Worm (Caenorhabditis elegans): Measurements from ENCODE around the gene ztf-17.

ztf-17 gene

DNA sequence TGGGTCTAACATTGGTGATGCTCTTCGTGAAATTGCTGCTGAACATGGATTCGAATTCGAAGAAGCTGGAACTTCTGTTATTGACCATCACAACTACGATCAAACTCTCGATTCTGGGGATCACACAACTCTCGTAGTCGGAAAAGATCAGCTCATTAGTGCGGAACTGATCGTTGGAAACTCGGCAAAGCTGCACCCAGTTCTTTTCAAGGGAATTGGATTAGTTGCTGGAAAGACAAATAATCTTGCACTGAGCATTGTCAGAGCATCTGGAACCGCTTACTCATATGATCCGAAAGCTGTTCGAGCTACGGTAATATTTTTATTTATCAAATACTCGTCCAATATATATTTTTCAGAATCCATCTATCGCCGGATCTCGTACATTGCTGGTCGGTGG is 5.1 kb downstream of the ztf-17 start:
- no peak for TF ChIP-seq pqm-1 (tag; optimal IDR thresholded peaks at IDR 0.05)
- no peak for TF ChIP-seq egl-27 (tag; optimal IDR thresholded peaks at IDR 0.05)
- no peak for TF ChIP-seq lin-39 (tag; optimal IDR thresholded peaks at IDR 0.05)
- no peak for TF ChIP-seq ztf-4 (tag; optimal IDR thresholded peaks at IDR 0.05)
- TF ChIP-seq ceh-82 (tag; optimal IDR thresholded peaks at IDR 0.05): no peak
- no peak for TF ChIP-seq pha-4 (tag; optimal IDR thresholded peaks at IDR 0.05)
- no peak for TF ChIP-seq unc-39 (tag; optimal IDR thresholded peaks at IDR 0.05)
- no peak for TF ChIP-seq nhr-237 (tag; optimal IDR thresholded peaks at IDR 0.05)
- TF ChIP-seq mml-1 (tag; optimal IDR thresholded peaks at IDR 0.05): no peak
- no peak for TF ChIP-seq fos-1 (tag; optimal IDR thresholded peaks at IDR 0.05)
- no peak for TF ChIP-seq ceh-16 (tag; optimal IDR thresholded peaks at IDR 0.05)
- TF ChIP-seq unc-62 (GFP tag; optimal IDR thresholded peaks at IDR 0.05): no peak
- no peak for TF ChIP-seq mdl-1 (tag; optimal IDR thresholded peaks at IDR 0.05)
- TF ChIP-seq lsy-12 (tag; optimal IDR thresholded peaks at IDR 0.05): no peak
- TF ChIP-seq zag-1 (tag; optimal IDR thresholded peaks at IDR 0.05): no peak
- TF ChIP-seq R02D3.7 (tag; optimal IDR thresholded peaks at IDR 0.05): no peak
- TF ChIP-seq ztf-11 (tag; optimal IDR thresholded peaks at IDR 0.05): no peak

DNA sequence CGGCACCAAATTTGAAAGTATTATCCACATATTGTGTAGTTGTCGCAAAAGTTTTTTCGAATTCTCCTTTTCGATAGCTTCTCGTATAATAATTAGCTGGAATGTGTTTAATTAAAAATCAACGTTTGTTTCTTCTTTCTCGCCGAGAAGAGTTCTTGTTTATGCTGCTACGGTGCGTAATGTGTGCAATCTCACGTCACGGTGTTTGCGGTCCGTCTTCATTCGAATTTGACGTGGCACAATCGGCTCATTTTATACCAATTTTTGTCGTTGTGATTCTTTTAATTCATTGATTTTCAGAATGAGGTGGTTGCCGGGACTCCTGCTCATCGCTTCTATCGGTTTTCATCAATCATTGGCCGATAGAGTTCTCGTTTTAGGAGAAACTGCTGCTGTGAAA is 5.8 kb downstream of the ztf-17 start, which contains the start of gene ostb-1:
TSS of gene ostb-1 (plus strand) at position 301 of the 400 bp plus-strand sequence.
- TF ChIP-seq nfya-1 (tag; optimal IDR thresholded peaks at IDR 0.05; ENCODE audit: insufficient read depth) (peak; percentile 81), pha-4 (tag; optimal IDR thresholded peaks at IDR 0.05) (peak; percentile 56), ceh-82 (tag; optimal IDR thresholded peaks at IDR 0.05) (no peak), fkh-10 (GFP tag; optimal IDR thresholded peaks at IDR 0.05) (no peak), mdl-1 (tag; optimal IDR thresholded peaks at IDR 0.05) (no peak), ceh-16 (tag; optimal IDR thresholded peaks at IDR 0.05) (no peak), tbx-2 (tag; optimal IDR thresholded peaks at IDR 0.05) (no peak), ama-1 (optimal IDR thresholded peaks at IDR 0.05) (no peak), ceh-9 (tag; optimal IDR thresholded peaks at IDR 0.05) (no peak)

DNA sequence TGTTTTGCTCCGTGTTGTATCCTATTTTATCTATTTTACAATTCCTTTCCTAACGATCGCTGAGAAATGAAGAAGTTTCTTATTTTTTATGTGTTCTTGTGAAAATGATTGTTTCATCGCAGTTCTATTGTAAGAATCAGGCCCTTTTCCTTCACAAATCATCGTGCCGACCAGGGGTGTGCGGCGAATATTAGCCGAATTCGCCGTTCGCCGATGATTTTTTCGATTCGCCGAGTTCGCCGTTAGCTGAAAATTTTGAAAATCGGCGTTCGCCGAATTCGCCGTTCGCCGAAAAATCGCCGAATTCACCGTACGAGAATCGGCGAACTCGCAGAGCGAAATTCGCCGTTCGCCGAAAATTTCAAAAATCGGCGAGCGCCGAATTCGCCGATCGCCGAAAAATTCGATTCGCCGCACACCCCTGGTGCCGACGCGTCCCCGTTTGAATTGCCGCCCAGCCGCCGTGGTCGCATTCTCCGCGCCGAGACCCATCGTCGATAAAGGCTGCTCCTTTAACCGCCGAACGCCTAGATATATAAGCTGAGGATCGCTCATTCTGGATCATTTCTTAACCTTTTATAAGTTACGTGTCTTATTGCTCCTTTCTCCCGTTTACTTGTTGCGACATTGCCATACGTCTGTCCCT is 6.4 kb downstream of the ztf-17 start:
- TF ChIP-seq ZK546.5 (tag; optimal IDR thresholded peaks at IDR 0.05) (no peak), lin-15B (tag; optimal IDR thresholded peaks at IDR 0.05) (peak; percentile 48)

DNA sequence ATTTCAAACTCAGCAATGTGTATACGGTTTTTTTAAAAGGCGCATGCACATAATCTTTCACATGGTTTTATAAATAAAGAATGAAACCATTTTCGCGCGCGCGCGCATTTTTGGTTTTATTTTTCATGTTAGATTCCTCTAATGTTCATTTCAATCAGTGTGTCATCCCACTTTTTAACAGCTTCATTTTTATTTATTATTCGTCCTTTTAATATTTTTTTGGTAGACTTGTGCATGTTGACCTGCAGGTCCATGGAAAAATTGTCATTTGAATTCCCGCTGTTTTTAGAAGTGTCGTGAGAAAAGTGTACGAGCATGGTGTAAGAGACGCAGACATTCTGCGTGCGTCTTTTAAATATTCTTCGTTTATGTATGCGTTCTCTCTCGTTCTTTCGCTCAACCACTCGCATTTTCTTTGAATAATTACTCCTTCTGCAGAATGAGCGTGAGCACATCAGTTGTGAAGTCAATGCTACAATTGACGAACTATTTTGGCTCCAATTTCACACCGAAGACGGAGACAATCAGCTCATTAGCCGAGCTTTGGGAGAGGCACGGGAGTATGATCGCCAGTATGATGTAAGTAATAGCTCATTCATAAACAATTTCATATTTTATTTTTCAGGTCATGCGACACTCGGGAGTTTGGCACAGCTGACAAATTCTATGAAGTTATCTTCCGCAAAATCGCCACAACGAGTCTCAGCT is 9.6 kb downstream of the ztf-17 start, which contains the start of gene lin-5:
TSS of gene lin-5 (plus strand) at position 354 of the 708 bp plus-strand sequence.
- no peak for TF ChIP-seq nhr-11 (tag; optimal IDR thresholded peaks at IDR 0.05)
- no peak for TF ChIP-seq daf-12 (tag; optimal IDR thresholded peaks at IDR 0.05)
- no peak for TF ChIP-seq ama-1 (optimal IDR thresholded peaks at IDR 0.05)
- TF ChIP-seq nhr-237 (tag; optimal IDR thresholded peaks at IDR 0.05): no peak
- peak; percentile 59 for TF ChIP-seq snpc-4 (tag; optimal IDR thresholded peaks at IDR 0.05)
- no peak for TF ChIP-seq elt-3 (tag; optimal IDR thresholded peaks at IDR 0.05)
- TF ChIP-seq hmg-11 (tag; optimal IDR thresholded peaks at IDR 0.05): peak; percentile 57
- TF ChIP-seq nhr-12 (tag; optimal IDR thresholded peaks at IDR 0.05): no peak
- TF ChIP-seq nhr-23 (tag; optimal IDR thresholded peaks at IDR 0.05): no peak
- no peak for TF ChIP-seq R02D3.7 (tag; optimal IDR thresholded peaks at IDR 0.05)
- TF ChIP-seq nhr-25 (tag; optimal IDR thresholded peaks at IDR 0.05): peak; percentile 19
- no peak for TF ChIP-seq unc-62 (GFP tag; optimal IDR thresholded peaks at IDR 0.05)
- peak; percentile 64 for TF ChIP-seq lin-39 (tag; optimal IDR thresholded peaks at IDR 0.05)
- peak; percentile 67 for TF ChIP-seq nfya-1 (tag; optimal IDR thresholded peaks at IDR 0.05; ENCODE audit: insufficient read depth)
- no peak for TF ChIP-seq fkh-10 (GFP tag; optimal IDR thresholded peaks at IDR 0.05)
- no peak for TF ChIP-seq nhr-28 (tag; optimal IDR thresholded peaks at IDR 0.05)
- TF ChIP-seq lin-15B (tag; optimal IDR thresholded peaks at IDR 0.05): peak; percentile 79
- TF ChIP-seq skn-1 (tag; optimal IDR thresholded peaks at IDR 0.05): no peak
- no peak for TF ChIP-seq lsy-12 (tag; optimal IDR thresholded peaks at IDR 0.05)
- no peak for TF ChIP-seq egl-27 (tag; optimal IDR thresholded peaks at IDR 0.05)
- TF ChIP-seq elt-2 (tag; optimal IDR thresholded peaks at IDR 0.05): peak; percentile 5
- TF ChIP-seq ztf-4 (tag; optimal IDR thresholded peaks at IDR 0.05): no peak
- no peak for TF ChIP-seq fkh-2 (tag; optimal IDR thresholded peaks at IDR 0.05)
- peak; percentile 57 for TF ChIP-seq pha-4 (tag; optimal IDR thresholded peaks at IDR 0.05)
- no peak for TF ChIP-seq sea-2 (GFP tag; optimal IDR thresholded peaks at IDR 0.05)
- TF ChIP-seq egl-5 (tag; optimal IDR thresholded peaks at IDR 0.05): peak; percentile 54

All from whole organism, L3 larva.